Fruit fly (Drosophila melanogaster) whole organism, embryonic: ENCODE data around the gene CG17036.

Experiments used
- Ada2b ChIP-seq: fragments of 200-800 bp; sonication (Bioruptor generic); IDR thresholded peaks from 2 replicates; pipeline ENCODE4 v1.3.6; 2022; ENCODE audit warnings: missing biosample characterization, missing genetic modification characterization
- Adf1 ChIP-seq: fragments of 200-800 bp; sonication (Bioruptor generic); IDR thresholded peaks from 2 replicates; pipeline ENCODE4 v1.3.6; 2022; ENCODE audit warnings: missing biosample characterization, missing genetic modification characterization
- Atf6 ChIP-seq: fragments of 200-800 bp; sonication (Bioruptor generic); IDR thresholded peaks from 2 replicates; pipeline ENCODE4 v1.3.6; 2022; ENCODE audit warnings: missing biosample characterization, missing genetic modification characterization
- CG10267 ChIP-seq: fragments of 200-800 bp; sonication (Bioruptor generic); optimal IDR thresholded peaks from 2 replicates; lab custom pipeline; 2018; ENCODE audit warnings: missing biosample characterization, mild to moderate bottlenecking, missing genetic modification characterization, moderate library complexity
- CG18011 ChIP-seq: fragments of 200-800 bp; sonication (Bioruptor generic); optimal IDR thresholded peaks from 2 replicates; lab custom pipeline; 2017; ENCODE audit warnings: missing biosample characterization, missing genetic modification characterization, mild to moderate bottlenecking, moderate library complexity, missing genotype
- CG2129 ChIP-seq: fragments of 200-800 bp; sonication (Bioruptor generic); IDR thresholded peaks from 2 replicates; pipeline ENCODE4 v1.3.6; 2022; ENCODE audit warnings: missing biosample characterization, missing genetic modification characterization; ENCODE audit not compliant: partially characterized antibody
- CG33557 ChIP-seq: fragments of 200-800 bp; sonication (Bioruptor generic); optimal IDR thresholded peaks from 2 replicates; lab custom pipeline; 2019; ENCODE audit warnings: missing biosample characterization, mild to moderate bottlenecking, missing genetic modification characterization, moderate library complexity
- CG4282 ChIP-seq: fragments of 200-800 bp; sonication (Bioruptor generic); optimal IDR thresholded peaks from 2 replicates; lab custom pipeline; 2016; ENCODE audit warnings: missing biosample characterization, missing genetic modification characterization
- CG4360 ChIP-seq: fragments of 200-800 bp; sonication (Bioruptor generic); IDR thresholded peaks from 2 replicates; pipeline ENCODE4 v1.3.6; 2022; ENCODE audit warnings: missing biosample characterization, missing genetic modification characterization
- CG4820 ChIP-seq: fragments of 200-800 bp; sonication (Bioruptor generic); optimal IDR thresholded peaks from 3 replicates; lab custom pipeline; 2016; ENCODE audit warnings: missing biosample characterization, missing genetic modification characterization
- CG6254 ChIP-seq: fragments of 200-800 bp; sonication (Bioruptor generic); optimal IDR thresholded peaks from 3 replicates; lab custom pipeline; 2017; ENCODE audit warnings: mild to moderate bottlenecking, missing biosample characterization, missing genetic modification reagents, missing genetic modification characterization
- CG7271 ChIP-seq: fragments of 200-800 bp; sonication (Bioruptor generic); optimal IDR thresholded peaks from 2 replicates; lab custom pipeline; 2018; ENCODE audit warnings: missing biosample characterization, mild to moderate bottlenecking, missing genetic modification characterization, moderate library complexity
- CG7786 ChIP-seq: fragments of 200-800 bp; sonication (Bioruptor generic); optimal IDR thresholded peaks from 2 replicates; lab custom pipeline; 2016; ENCODE audit warnings: missing biosample characterization, missing genetic modification characterization
- CG7928 ChIP-seq: fragments of 200-800 bp; sonication (Bioruptor generic); optimal IDR thresholded peaks from 2 replicates; lab custom pipeline; 2017; ENCODE audit warnings: missing biosample characterization, mild to moderate bottlenecking, missing genetic modification characterization
- CG8359 ChIP-seq: fragments of 200-800 bp; sonication (Bioruptor generic); optimal IDR thresholded peaks from 2 replicates; lab custom pipeline; 2017; ENCODE audit warnings: missing biosample characterization, mild to moderate bottlenecking, missing genetic modification characterization, borderline replicate concordance
- CG9727 ChIP-seq: fragments of 200-800 bp; sonication (Bioruptor generic); optimal IDR thresholded peaks from 3 replicates; lab custom pipeline; 2017; ENCODE audit warnings: missing biosample characterization, mild to moderate bottlenecking, missing genetic modification characterization
- CHES-1-like ChIP-seq: fragments of 200-800 bp; sonication (Bioruptor generic); optimal IDR thresholded peaks from 2 replicates; lab custom pipeline; 2016; ENCODE audit warnings: missing biosample characterization, missing genetic modification characterization
- Camta ChIP-seq: fragments of 200-800 bp; sonication (Bioruptor generic); optimal IDR thresholded peaks from 2 replicates; lab custom pipeline; 2016; ENCODE audit warnings: missing biosample characterization, missing genetic modification characterization
- Dad ChIP-seq: fragments of 200-800 bp; sonication (Bioruptor generic); optimal IDR thresholded peaks from 3 replicates; lab custom pipeline; 2016; ENCODE audit warnings: missing biosample characterization, missing genetic modification characterization
- Dek ChIP-seq: fragments of 200-800 bp; sonication (Bioruptor generic); optimal IDR thresholded peaks from 3 replicates; lab custom pipeline; 2019; ENCODE audit warnings: missing biosample characterization, mild to moderate bottlenecking, missing genetic modification characterization, moderate library complexity
- Dp ChIP-seq: fragments of 200-800 bp; sonication (Bioruptor generic); optimal IDR thresholded peaks from 2 replicates; lab custom pipeline; 2018; ENCODE audit warnings: missing biosample characterization, mild to moderate bottlenecking, missing genetic modification characterization, moderate library complexity
- Hr78 ChIP-seq, 2 experiments: fragments of 200-800 bp in 1 of 2; fragments of >200 bp in 1 of 2; sonication (Bioruptor generic) in 1 of 2; optimal IDR thresholded peaks; 2 replicates each; lab custom pipeline; 2017 to 2019; ENCODE audit warnings: missing biosample characterization in 2 of 2, missing genetic modification characterization in 2 of 2, mild to moderate bottlenecking in 1 of 2, moderate library complexity in 1 of 2
- Hsf ChIP-seq: fragments of 200-800 bp; sonication (Bioruptor generic); optimal IDR thresholded peaks from 3 replicates; lab custom pipeline; 2016; ENCODE audit warnings: missing biosample characterization, missing genetic modification characterization
- MESR4 ChIP-seq: fragments of 200-800 bp; sonication (Bioruptor generic); optimal IDR thresholded peaks from 2 replicates; lab custom pipeline; 2018; ENCODE audit warnings: missing biosample characterization, mild to moderate bottlenecking, missing genetic modification characterization, moderate library complexity
- Mad ChIP-seq: fragments of 200-800 bp; sonication (Bioruptor generic); optimal IDR thresholded peaks from 2 replicates; lab custom pipeline; 2016; ENCODE audit warnings: missing biosample characterization, missing genetic modification characterization
- Nf-YB ChIP-seq: fragments of 200-800 bp; sonication (Bioruptor generic); optimal IDR thresholded peaks from 3 replicates; lab custom pipeline; 2019; ENCODE audit warnings: missing biosample characterization, mild to moderate bottlenecking, missing genetic modification characterization, moderate library complexity
- NfI ChIP-seq: fragments of 200-800 bp; sonication (Bioruptor generic); optimal IDR thresholded peaks from 3 replicates; lab custom pipeline; 2018; ENCODE audit warnings: missing biosample characterization, mild to moderate bottlenecking, missing genetic modification characterization, moderate library complexity
- Sox102F ChIP-seq: fragments of 200-800 bp; sonication (Bioruptor generic); optimal IDR thresholded peaks from 2 replicates; lab custom pipeline; 2018; ENCODE audit warnings: missing biosample characterization, mild to moderate bottlenecking, missing genetic modification characterization, moderate library complexity
- Ssrp ChIP-seq: fragments of 200-800 bp; sonication (Bioruptor generic); optimal IDR thresholded peaks from 2 replicates; lab custom pipeline; 2018; ENCODE audit warnings: missing biosample characterization, mild to moderate bottlenecking, missing genetic modification characterization, moderate library complexity
- az2 ChIP-seq: fragments of 200-800 bp; sonication (Bioruptor generic); optimal IDR thresholded peaks from 3 replicates; lab custom pipeline; 2016; ENCODE audit warnings: missing biosample characterization, missing genetic modification characterization
- danr ChIP-seq: fragments of 200-800 bp; sonication (Bioruptor generic); IDR thresholded peaks from 2 replicates; pipeline ENCODE4 v1.3.6; 2022; ENCODE audit warnings: missing biosample characterization, missing genetic modification characterization
- dm ChIP-seq: fragments of 200-800 bp; sonication (Bioruptor generic); optimal IDR thresholded peaks from 3 replicates; lab custom pipeline; 2016; ENCODE audit warnings: missing biosample characterization, missing genetic modification characterization
- dysf ChIP-seq: fragments of 200-800 bp; sonication (Bioruptor generic); IDR thresholded peaks from 3 replicates; pipeline ENCODE4 v1.3.6; 2022; ENCODE audit warnings: missing biosample characterization, missing genetic modification characterization
- en ChIP-seq: fragments of 200-800 bp; sonication (Bioruptor generic); optimal IDR thresholded peaks from 2 replicates; lab custom pipeline; 2016; ENCODE audit warnings: missing biosample characterization, missing genetic modification characterization
- hb ChIP-seq: fragments of 200-800 bp; sonication (Bioruptor generic); IDR thresholded peaks from 3 replicates; pipeline ENCODE4 v1.3.6; 2022; ENCODE audit warnings: missing biosample characterization, missing genetic modification characterization; ENCODE audit not compliant: partially characterized antibody
- her ChIP-seq: fragments of 200-800 bp; sonication (Bioruptor generic); optimal IDR thresholded peaks from 2 replicates; lab custom pipeline; 2016; ENCODE audit warnings: missing biosample characterization, missing genetic modification characterization
- ind ChIP-seq: fragments of 200-800 bp; sonication (Bioruptor generic); optimal IDR thresholded peaks from 3 replicates; lab custom pipeline; 2016; ENCODE audit warnings: missing biosample characterization, missing genetic modification characterization
- jigr1 ChIP-seq: fragments of 200-800 bp; sonication (Bioruptor generic); IDR thresholded peaks from 3 replicates; pipeline ENCODE4 v1.3.6; 2022; ENCODE audit warnings: missing biosample characterization, missing genetic modification characterization
- ken ChIP-seq: fragments of 200-800 bp; sonication (Bioruptor generic); IDR thresholded peaks from 3 replicates; pipeline ENCODE4 v1.3.6; 2022; ENCODE audit warnings: missing biosample characterization, missing genetic modification characterization
- lab ChIP-seq: fragments of 200-800 bp; sonication (Bioruptor generic); optimal IDR thresholded peaks from 3 replicates; lab custom pipeline; 2017; ENCODE audit warnings: missing biosample characterization, missing genetic modification characterization, mild to moderate bottlenecking, moderate library complexity, missing genetic modification reagents
- lola ChIP-seq, 3 experiments: fragments of >200 bp in 2 of 3; fragments of 200-800 bp in 1 of 3; sonication (Bioruptor generic) in 1 of 3; optimal IDR thresholded peaks; 2 replicates each; lab custom pipeline; 2017 to 2019; ENCODE audit warnings: missing biosample characterization in 3 of 3, missing genetic modification characterization in 3 of 3, mild to moderate bottlenecking in 1 of 3, moderate library complexity in 1 of 3
- p53 ChIP-seq: fragments of 200-800 bp; sonication (Bioruptor generic); optimal IDR thresholded peaks from 2 replicates; lab custom pipeline; 2016; ENCODE audit warnings: missing biosample characterization, missing genetic modification characterization
- pita ChIP-seq: fragments of 200-800 bp; sonication (Bioruptor generic); optimal IDR thresholded peaks from 2 replicates; lab custom pipeline; 2017; ENCODE audit warnings: missing biosample characterization, mild to moderate bottlenecking, missing genetic modification characterization
- ranshi ChIP-seq: fragments of 200-800 bp; sonication (Bioruptor generic); IDR thresholded peaks from 2 replicates; pipeline ENCODE4 v1.3.6; 2022; ENCODE audit warnings: missing biosample characterization, missing genetic modification characterization
- seq ChIP-seq: fragments of 200-800 bp; sonication (Bioruptor generic); IDR thresholded peaks from 2 replicates; pipeline ENCODE4 v1.3.6; 2022; ENCODE audit warnings: missing biosample characterization, missing genetic modification characterization
- so ChIP-seq: fragments of 200-800 bp; sonication (Bioruptor generic); IDR thresholded peaks from 3 replicates; pipeline ENCODE4 v1.3.6; 2022; ENCODE audit warnings: missing biosample characterization, missing genetic modification characterization
- sob ChIP-seq: fragments of 200-800 bp; sonication (Bioruptor generic); IDR thresholded peaks from 2 replicates; pipeline ENCODE4 v1.3.6; 2022; ENCODE audit warnings: missing biosample characterization, missing genetic modification characterization

Gene CG17036

dm6 chr2L:12720430-12721396, 20.2 kb upstream of the CG17036 start (continued):
- peak; percentile 17 for TF ChIP-seq CG7928 (GFP tag; lab: Kevin White, UChicago)
- TF ChIP-seq Camta (GFP tag; lab: Kevin White, UChicago): no peak
- TF ChIP-seq sob (GFP tag; lab: Robert Waterston, UW): peak; percentile 60
- TF ChIP-seq MESR4: no peak
- no peak for TF ChIP-seq p53 (GFP tag; lab: Kevin White, UChicago)
- no peak; the same call in 1 of the 2 replicates for TF ChIP-seq seq (GFP tag; lab: Robert Waterston, UW)
- no peak for TF ChIP-seq lola (GFP tag; optimal IDR thresholded peaks at IDR 0.05; lab: Kevin White, UChicago)
- TF ChIP-seq CG2129 (GFP tag; lab: Robert Waterston, UW): no peak
- TF ChIP-seq CG9727 (GFP tag; lab: Kevin White, UChicago): peak; percentile 59
- peak; percentile 14 for TF ChIP-seq Mad (GFP tag; lab: Kevin White, UChicago)
- TF ChIP-seq Nf-YB (GFP tag; lab: Kevin White, UChicago): peak; percentile 20
- TF ChIP-seq Hsf (GFP tag; lab: Kevin White, UChicago): peak; percentile 26
- TF ChIP-seq CG8359 (GFP tag; lab: Kevin White, UChicago): no peak
- TF ChIP-seq ind: peak; percentile 47
- TF ChIP-seq CHES-1-like (GFP tag; lab: Kevin White, UChicago): no peak
- TF ChIP-seq Hr78 (GFP tag; optimal IDR thresholded peaks at IDR 0.05; lab: Kevin White, UChicago): no peak
- TF ChIP-seq Dek: no peak
- TF ChIP-seq pita (GFP tag; lab: Kevin White, UChicago): no peak
- TF ChIP-seq CG6254 (GFP tag; lab: Kevin White, UChicago): peak; percentile 3
- peak; percentile 58; the same call in 2 of the 3 replicates for TF ChIP-seq dysf
- TF ChIP-seq hb (GFP tag; lab: Robert Waterston, UW): no peak
- TF ChIP-seq ranshi (GFP tag; lab: Robert Waterston, UW): peak; percentile 57
- TF ChIP-seq Atf6 (GFP tag; lab: Robert Waterston, UW): peak; percentile 76
- TF ChIP-seq CG4360: no peak
- no peak for TF ChIP-seq ken (GFP tag; lab: Robert Waterston, UW)
- peak; percentile 63 for TF ChIP-seq Ada2b (GFP tag; lab: Robert Waterston, UW)
- no peak for TF ChIP-seq en (GFP tag; lab: Kevin White, UChicago)
- TF ChIP-seq so: 0 out of 3 replicates have a peak, but pooled peaks have one; percentile 30
- TF ChIP-seq Adf1: peak; percentile 54; the same call in 1 of the 2 replicates
- TF ChIP-seq Dp: no peak
- TF ChIP-seq jigr1: no peak
- TF ChIP-seq Dad: no peak
- TF ChIP-seq dm (GFP tag; lab: Kevin White, UChicago): no peak
- TF ChIP-seq CG4820 (GFP tag; lab: Kevin White, UChicago): peak; percentile 34
- no peak for TF ChIP-seq CG7271 (tag; lab: Kevin White, UChicago)
- peak; percentile 30 for TF ChIP-seq Sox102F (GFP tag; lab: Kevin White, UChicago)
- peak; percentile 17 for TF ChIP-seq NfI (GFP tag; lab: Kevin White, UChicago)
- TF ChIP-seq danr (GFP tag; lab: Robert Waterston, UW): no peak; the same call in 1 of the 2 replicates
- peak; percentile 69 for TF ChIP-seq lab (GFP tag; lab: Kevin White, UChicago)
- no peak for TF ChIP-seq Ssrp
- TF ChIP-seq CG33557 (GFP tag; lab: Kevin White, UChicago): no peak
- TF ChIP-seq az2 (GFP tag; lab: Kevin White, UChicago): peak; percentile 36
- peak; percentile 39 for TF ChIP-seq CG10267 (tag; lab: Kevin White, UChicago)
- no peak for TF ChIP-seq CG18011 (GFP tag; lab: Kevin White, UChicago)
- no peak for TF ChIP-seq her (GFP tag; lab: Kevin White, UChicago)
- no peak for TF ChIP-seq CG4282 (GFP tag; lab: Kevin White, UChicago)
- peak; percentile 16 for TF ChIP-seq CG7786 (GFP tag; lab: Kevin White, UChicago)
